Worm (Caenorhabditis elegans): ENCODE results near the gene B0334.20.

The B0334.20 gene

ce11 chrII:11463899-11464298 is 36.4 kb downstream of the B0334.20 start:
- TF ChIP-seq fkh-2 (tag; optimal IDR thresholded peaks at IDR 0.05) = no peak
- TF ChIP-seq skn-1 (tag; optimal IDR thresholded peaks at IDR 0.05) = no peak
- peak; percentile 81 for TF ChIP-seq R02D3.7 (tag; optimal IDR thresholded peaks at IDR 0.05)
- peak; percentile 28 for TF ChIP-seq lin-15B (tag; optimal IDR thresholded peaks at IDR 0.05)

DNA sequence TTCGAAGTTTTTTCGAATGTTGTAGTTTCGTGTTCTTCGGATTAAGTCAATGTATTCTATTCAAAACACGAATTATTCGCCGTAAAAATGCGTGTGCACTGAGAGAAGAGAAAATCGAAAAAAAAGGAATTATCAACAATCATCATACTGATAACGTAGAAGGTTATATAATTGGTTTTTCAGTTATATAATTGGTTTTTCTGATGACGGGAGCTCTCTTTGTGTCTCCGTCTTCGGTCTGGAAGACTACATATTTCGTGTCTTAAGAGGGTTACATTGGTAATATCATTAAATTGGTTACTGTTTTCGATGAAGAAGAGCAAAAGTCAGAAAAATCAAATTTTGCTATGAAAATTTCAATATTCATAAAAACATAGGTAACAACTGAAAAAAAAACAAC is 40.4 kb downstream of the B0334.20 start:
- TF ChIP-seq pqm-1 (tag; optimal IDR thresholded peaks at IDR 0.05) (peak; percentile 33), zag-1 (tag; optimal IDR thresholded peaks at IDR 0.05) (no peak), elt-2 (tag; optimal IDR thresholded peaks at IDR 0.05) (peak; percentile 58)

DNA sequence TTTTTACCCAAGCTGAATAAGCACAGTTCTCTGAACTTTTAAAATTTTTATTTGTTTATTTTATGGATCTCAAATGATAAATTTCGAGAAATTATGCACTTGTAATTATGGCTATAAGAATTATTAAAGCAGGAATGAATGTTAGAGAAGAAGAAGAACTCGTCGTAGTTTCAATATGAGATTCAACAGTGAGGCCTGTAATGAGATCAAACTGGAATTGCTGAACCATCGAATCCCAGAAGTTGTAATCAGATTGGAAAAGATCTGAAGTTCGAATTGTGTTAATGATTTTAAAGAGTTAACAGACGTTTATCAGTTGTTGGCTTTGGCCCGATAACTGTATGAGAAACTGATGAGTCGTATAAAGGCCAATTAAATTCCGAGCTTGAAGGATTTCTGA is 44.5 kb downstream of the B0334.20 start:
- TF ChIP-seq ama-1 (optimal IDR thresholded peaks at IDR 0.05) = peak; percentile 3
- TF ChIP-seq egl-5 (tag; optimal IDR thresholded peaks at IDR 0.05) = no peak

- TF ChIP-seq nhr-76 (tag; optimal IDR thresholded peaks at IDR 0.05) (no peak), lsy-12 (tag; optimal IDR thresholded peaks at IDR 0.05) (no peak), unc-62 (GFP tag; optimal IDR thresholded peaks at IDR 0.05) (no peak), elt-3 (tag; optimal IDR thresholded peaks at IDR 0.05) (no peak), daf-12 (tag; optimal IDR thresholded peaks at IDR 0.05) (no peak), nhr-237 (tag; optimal IDR thresholded peaks at IDR 0.05) (no peak), nhr-12 (tag; optimal IDR thresholded peaks at IDR 0.05) (no peak), nhr-11 (tag; optimal IDR thresholded peaks at IDR 0.05) (no peak), fkh-10 (GFP tag; optimal IDR thresholded peaks at IDR 0.05) (no peak), mml-1 (tag; optimal IDR thresholded peaks at IDR 0.05) (no peak), unc-39 (tag; optimal IDR thresholded peaks at IDR 0.05) (no peak), ceh-16 (tag; optimal IDR thresholded peaks at IDR 0.05) (no peak), elt-2 (tag; optimal IDR thresholded peaks at IDR 0.05) (no peak), ceh-9 (tag; optimal IDR thresholded peaks at IDR 0.05) (no peak), fos-1 (tag; optimal IDR thresholded peaks at IDR 0.05) (no peak), nhr-43 (tag; optimal IDR thresholded peaks at IDR 0.05; ENCODE audit: poor library complexity, severe bottlenecking) (no peak), aly-2 (tag; optimal IDR thresholded peaks at IDR 0.05) (no peak), lin-15B (tag; optimal IDR thresholded peaks at IDR 0.05) (no peak)
Measured at ce11 chrII:11455140-11455539, 45.1 kb downstream of the B0334.20 start.

ce11 chrII:11453639-11454038 is 46.6 kb downstream of the B0334.20 start:
- TF ChIP-seq egl-27 (tag; optimal IDR thresholded peaks at IDR 0.05) (no peak), tbx-2 (tag; optimal IDR thresholded peaks at IDR 0.05) (no peak), unc-39 (tag; optimal IDR thresholded peaks at IDR 0.05) (no peak), daf-12 (tag; optimal IDR thresholded peaks at IDR 0.05) (no peak), nhr-23 (tag; optimal IDR thresholded peaks at IDR 0.05) (no peak), pha-4 (tag; optimal IDR thresholded peaks at IDR 0.05) (no peak), elt-3 (tag; optimal IDR thresholded peaks at IDR 0.05) (no peak), fkh-2 (tag; optimal IDR thresholded peaks at IDR 0.05) (no peak), lin-39 (tag; optimal IDR thresholded peaks at IDR 0.05) (no peak), pqm-1 (tag; optimal IDR thresholded peaks at IDR 0.05) (no peak), nhr-237 (tag; optimal IDR thresholded peaks at IDR 0.05) (no peak), snpc-4 (tag; optimal IDR thresholded peaks at IDR 0.05) (no peak), elt-1 (tag; optimal IDR thresholded peaks at IDR 0.05) (no peak), nhr-76 (tag; optimal IDR thresholded peaks at IDR 0.05) (no peak), nhr-25 (tag; optimal IDR thresholded peaks at IDR 0.05) (no peak)

DNA sequence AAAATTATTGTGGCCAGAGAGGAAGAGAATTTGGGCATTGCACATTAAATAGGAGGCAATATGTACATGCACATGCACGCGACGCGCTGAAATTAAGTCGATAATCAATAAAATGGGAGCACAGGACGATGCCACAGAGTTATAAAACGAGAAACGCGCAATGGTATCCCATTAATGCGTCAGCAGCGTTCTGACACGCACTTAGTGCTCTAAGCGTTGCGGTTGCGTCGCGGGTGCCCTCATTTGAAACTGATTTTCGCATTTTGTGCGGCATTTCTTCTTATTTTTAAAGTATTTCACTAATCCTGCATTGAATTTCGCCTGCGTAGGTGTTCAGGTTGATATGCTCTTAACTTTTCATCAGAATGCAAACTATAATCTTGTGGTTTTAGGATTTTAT is 47.2 kb downstream of the B0334.20 start, which contains the start of gene rsp-1:
Gene rsp-1 (plus strand): TSS at position 338 of the 400 bp plus-strand sequence.
- TF ChIP-seq lsy-12 (tag; optimal IDR thresholded peaks at IDR 0.05) = peak; percentile 89
- TF ChIP-seq nhr-76 (tag; optimal IDR thresholded peaks at IDR 0.05) = no peak
- TF ChIP-seq elt-2 (tag; optimal IDR thresholded peaks at IDR 0.05) = peak; percentile 90
- peak; percentile 90 for TF ChIP-seq snpc-4 (tag; optimal IDR thresholded peaks at IDR 0.05)
- no peak for TF ChIP-seq nhr-237 (tag; optimal IDR thresholded peaks at IDR 0.05)
- TF ChIP-seq jun-1 (tag; optimal IDR thresholded peaks at IDR 0.05) = peak; percentile 82
- peak; percentile 26 for TF ChIP-seq elt-1 (tag; optimal IDR thresholded peaks at IDR 0.05)
- TF ChIP-seq pqm-1 (tag; optimal IDR thresholded peaks at IDR 0.05) = peak; percentile 84
- TF ChIP-seq ama-1 (optimal IDR thresholded peaks at IDR 0.05) = no peak
- TF ChIP-seq nhr-77 (tag; optimal IDR thresholded peaks at IDR 0.05) = no peak
- TF ChIP-seq nhr-28 (tag; optimal IDR thresholded peaks at IDR 0.05) = no peak
- no peak for TF ChIP-seq unc-39 (tag; optimal IDR thresholded peaks at IDR 0.05)
- TF ChIP-seq ceh-16 (tag; optimal IDR thresholded peaks at IDR 0.05) = no peak
- no peak for TF ChIP-seq elt-3 (tag; optimal IDR thresholded peaks at IDR 0.05)
- peak; percentile 88 for TF ChIP-seq nfya-1 (tag; optimal IDR thresholded peaks at IDR 0.05; ENCODE audit: insufficient read depth)
- no peak for TF ChIP-seq fkh-10 (GFP tag; optimal IDR thresholded peaks at IDR 0.05)
- TF ChIP-seq ceh-28 (tag; optimal IDR thresholded peaks at IDR 0.05) = peak; percentile 87
- TF ChIP-seq fos-1 (tag; optimal IDR thresholded peaks at IDR 0.05) = no peak
- no peak for TF ChIP-seq aly-2 (tag; optimal IDR thresholded peaks at IDR 0.05)
- TF ChIP-seq R02D3.7 (tag; optimal IDR thresholded peaks at IDR 0.05) = peak; percentile 85
- TF ChIP-seq sea-2 (GFP tag; optimal IDR thresholded peaks at IDR 0.05) = peak; percentile 68
- TF ChIP-seq unc-62 (GFP tag; optimal IDR thresholded peaks at IDR 0.05) = no peak
- no peak for TF ChIP-seq egl-27 (tag; optimal IDR thresholded peaks at IDR 0.05)
- no peak for TF ChIP-seq eor-1 (tag; optimal IDR thresholded peaks at IDR 0.05)
- peak; percentile 70 for TF ChIP-seq nhr-11 (tag; optimal IDR thresholded peaks at IDR 0.05)
- no peak for TF ChIP-seq mdl-1 (tag; optimal IDR thresholded peaks at IDR 0.05)
- TF ChIP-seq ceh-9 (tag; optimal IDR thresholded peaks at IDR 0.05) = no peak
- TF ChIP-seq fkh-2 (tag; optimal IDR thresholded peaks at IDR 0.05) = no peak
- TF ChIP-seq zag-1 (tag; optimal IDR thresholded peaks at IDR 0.05) = peak; percentile 7
